Worm (Caenorhabditis elegans) whole organism, early embryonic: ENCODE measurements around the gene T15B7.15.

Source experiments
- B0310.2 ChIP-seq: sonication (generic microtip); optimal IDR thresholded peaks from 2 replicates; lab custom pipeline; 2016; ENCODE audit warnings: mild to moderate bottlenecking, missing genetic modification characterization, missing compliant biosample characterization
- F13C5.2 ChIP-seq: sonication (generic microtip); optimal IDR thresholded peaks from 2 replicates; lab custom pipeline; 2017; ENCODE audit warnings: mild to moderate bottlenecking, missing genetic modification characterization, inconsistent platforms, missing compliant biosample characterization
- aly-1 ChIP-seq: sonication (generic microtip); optimal IDR thresholded peaks from 2 replicates; lab custom pipeline; 2016; ENCODE audit warnings: missing genetic modification characterization, missing compliant biosample characterization
- ama-1 ChIP-seq: fragments of 150-350 bp; optimal IDR thresholded peaks from 2 replicates; lab custom pipeline; 2014
- ceh-13 ChIP-seq: fragments of 200-800 bp; sonication (Bioruptor generic); optimal IDR thresholded peaks from 2 replicates; lab custom pipeline; 2018; ENCODE audit warnings: mild to moderate bottlenecking, missing genetic modification characterization, missing compliant biosample characterization
- ceh-36 ChIP-seq: sonication (generic microtip); optimal IDR thresholded peaks from 2 replicates; lab custom pipeline; 2016; ENCODE audit warnings: missing genetic modification characterization, inconsistent platforms, missing compliant biosample characterization
- ets-7 ChIP-seq: sonication (generic microtip); optimal IDR thresholded peaks from 2 replicates; lab custom pipeline; 2016; ENCODE audit warnings: missing genotype, missing genetic modification characterization, missing compliant biosample characterization
- flt-1 ChIP-seq: fragments of 200-800 bp; sonication (Bioruptor generic); IDR thresholded peaks from 2 replicates; pipeline ENCODE4 v1.3.6; 2022; ENCODE audit warnings: missing genetic modification characterization, missing compliant biosample characterization
- hmbx-1 ChIP-seq: sonication (generic microtip); optimal IDR thresholded peaks from 2 replicates; lab custom pipeline; 2016; ENCODE audit warnings: mild to moderate bottlenecking, missing genetic modification characterization, missing compliant biosample characterization
- hmg-4 ChIP-seq: fragments of 200-800 bp; sonication (Bioruptor generic); optimal IDR thresholded peaks from 2 replicates; lab custom pipeline; 2018; ENCODE audit warnings: mild to moderate bottlenecking, missing genetic modification characterization, missing compliant biosample characterization
- hnd-1 ChIP-seq: sonication (generic microtip); optimal IDR thresholded peaks from 2 replicates; lab custom pipeline; 2016; ENCODE audit warnings: missing genetic modification characterization, missing compliant biosample characterization
- pes-1 ChIP-seq: fragments of 200-800 bp; sonication (Bioruptor generic); IDR thresholded peaks from 2 replicates; pipeline ENCODE4 v1.3.6; 2022; ENCODE audit warnings: missing genetic modification reagents, missing genetic modification characterization, missing compliant biosample characterization
- scrt-1 ChIP-seq: fragments of 200-800 bp; sonication (Bioruptor generic); IDR thresholded peaks from 2 replicates; pipeline ENCODE4 v1.3.6; 2022; ENCODE audit warnings: missing genetic modification characterization, missing compliant biosample characterization
- sea-1 ChIP-seq: fragments of 200-800 bp; sonication (Bioruptor generic); conservative IDR thresholded peaks from 2 replicates; pipeline ENCODE4 v1.3.6; 2022; ENCODE audit warnings: missing genetic modification characterization, missing compliant biosample characterization
- tbx-11 ChIP-seq: fragments of 200-800 bp; sonication (Bioruptor generic); IDR thresholded peaks from 2 replicates; pipeline ENCODE4 v1.3.6; 2022; ENCODE audit warnings: missing genetic modification characterization, missing compliant biosample characterization
- tbx-37 ChIP-seq: fragments of 200-800 bp; sonication (Bioruptor generic); conservative IDR thresholded peaks from 2 replicates; pipeline ENCODE4 v1.3.6; 2022; ENCODE audit warnings: missing genetic modification reagents, missing genetic modification characterization, missing compliant biosample characterization
- tra-4 ChIP-seq: sonication (generic microtip); optimal IDR thresholded peaks from 2 replicates; lab custom pipeline; 2017; ENCODE audit warnings: missing genetic modification characterization, missing compliant biosample characterization

T15B7.15 gene

DNA sequence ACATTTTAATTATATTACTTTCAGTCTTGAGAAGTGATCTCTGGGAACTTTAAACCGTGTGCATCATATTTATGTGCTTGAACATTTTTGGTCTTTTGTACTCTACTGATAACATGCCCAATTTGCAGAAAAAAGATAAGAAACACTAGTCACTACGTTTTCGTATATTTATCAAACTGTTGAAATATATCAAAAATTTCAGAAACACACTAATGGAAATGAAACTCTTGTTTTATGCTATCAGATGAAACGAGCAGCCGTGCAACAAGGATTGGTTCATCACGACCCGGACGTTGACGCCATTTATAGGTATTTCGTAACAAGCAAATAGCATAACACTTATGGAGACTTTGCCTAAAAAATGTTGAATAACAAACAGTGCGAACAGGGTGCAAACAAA, 15.0 kb downstream of the T15B7.15 start:
- no peak for TF ChIP-seq ets-7 (tag; lab: Kevin White, UChicago)
- TF ChIP-seq scrt-1 (GFP tag; lab: Robert Waterston, UW): no peak
- TF ChIP-seq sea-1 (GFP tag; lab: Robert Waterston, UW): no peak
- no peak for TF ChIP-seq flt-1
- no peak for TF ChIP-seq ceh-13
- no peak for TF ChIP-seq aly-1 (tag; lab: Kevin White, UChicago)
- TF ChIP-seq B0310.2 (tag; lab: Kevin White, UChicago): no peak
- no peak for TF ChIP-seq F13C5.2 (tag; lab: Kevin White, UChicago)
- no peak for TF ChIP-seq ama-1 (lab: Kevin White, UChicago)
- TF ChIP-seq hnd-1 (tag; lab: Kevin White, UChicago): no peak
- no peak for TF ChIP-seq tbx-37 (GFP tag; lab: Robert Waterston, UW)
- no peak for TF ChIP-seq hmbx-1 (tag; lab: Kevin White, UChicago)
- no peak for TF ChIP-seq pes-1 (GFP tag; lab: Robert Waterston, UW)
- TF ChIP-seq tra-4 (tag; lab: Kevin White, UChicago): no peak
- no peak for TF ChIP-seq hmg-4 (GFP tag; lab: Kevin White, UChicago)
- no peak for TF ChIP-seq ceh-36
- TF ChIP-seq tbx-11 (GFP tag; lab: Robert Waterston, UW): no peak

- TF ChIP-seq tbx-37 (GFP tag; lab: Robert Waterston, UW) (no peak), flt-1 (no peak)
These were observed 17.0 kb downstream of the T15B7.15 start, which contains the start of gene T15B7.8 for ce11 chrV:6821509-6821908. T15B7.8 (plus strand) TSS chrV:6821809.

DNA sequence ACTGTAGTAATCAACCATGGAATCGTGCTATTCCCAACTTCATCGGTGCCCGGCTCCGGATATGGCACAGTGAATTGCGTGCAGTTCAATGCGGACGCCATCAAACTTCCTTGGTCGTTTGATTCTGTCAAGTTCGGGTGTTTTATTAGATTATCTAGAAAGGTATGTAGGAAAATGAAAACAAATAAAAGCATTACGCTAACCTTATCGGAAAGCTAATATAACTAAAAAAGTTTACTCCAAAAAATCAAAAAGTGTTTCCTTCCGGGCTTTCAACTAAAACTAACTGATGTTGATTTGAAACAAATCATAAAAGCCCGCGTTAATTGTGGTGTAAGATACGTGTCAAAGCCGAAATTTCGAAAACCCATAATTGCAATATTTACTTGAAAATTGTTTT, 18.7 kb downstream of the T15B7.15 start, which contains the start of gene dmsr-13:
Gene dmsr-13 (minus strand): TSS at position 101 of the 400 bp plus-strand sequence.
- no peak for TF ChIP-seq scrt-1 (GFP tag; lab: Robert Waterston, UW)
- TF ChIP-seq tbx-11 (GFP tag; lab: Robert Waterston, UW): no peak
- no peak for TF ChIP-seq sea-1 (GFP tag; lab: Robert Waterston, UW)

DNA sequence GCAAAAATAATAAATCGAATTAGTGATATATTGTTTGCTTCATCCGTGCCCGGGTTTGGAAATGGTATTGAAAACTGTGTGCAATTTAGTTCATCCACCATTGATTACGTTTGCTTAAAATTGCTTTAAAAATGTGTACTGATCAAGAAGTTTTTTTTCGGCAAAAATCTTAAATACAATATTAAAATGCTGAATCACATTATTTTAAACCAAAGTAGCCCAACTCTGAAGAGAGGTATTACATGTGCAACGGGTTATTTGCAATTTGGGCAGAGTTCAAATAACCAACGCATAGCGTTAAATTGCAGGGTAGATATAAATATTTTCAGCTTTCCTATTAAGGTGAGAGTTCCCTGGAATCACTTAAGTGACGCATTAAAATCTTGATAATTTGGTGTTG, 21.3 kb downstream of the T15B7.15 start, which contains the start of gene dmsr-14:
Gene dmsr-14 (minus strand): TSS at position 101 of the 400 bp plus-strand sequence.
- TF ChIP-seq F13C5.2 (tag; lab: Kevin White, UChicago) (no peak), aly-1 (tag; lab: Kevin White, UChicago) (no peak), hmg-4 (GFP tag; lab: Kevin White, UChicago) (no peak), tbx-37 (GFP tag; lab: Robert Waterston, UW) (no peak), hmbx-1 (tag; lab: Kevin White, UChicago) (no peak), sea-1 (GFP tag; lab: Robert Waterston, UW) (no peak), tbx-11 (GFP tag; lab: Robert Waterston, UW) (no peak), pes-1 (GFP tag; lab: Robert Waterston, UW) (no peak), ama-1 (lab: Kevin White, UChicago) (no peak), flt-1 (no peak)

- no peak for TF ChIP-seq ceh-13
- no peak for TF ChIP-seq B0310.2 (tag; lab: Kevin White, UChicago)
- TF ChIP-seq flt-1: no peak
These were observed 24.6 kb downstream of the T15B7.15 start for ce11 chrV:6813862-6814261.

ce11 chrV:6811863-6812262, 26.6 kb downstream of the T15B7.15 start:
- TF ChIP-seq sea-1 (GFP tag; lab: Robert Waterston, UW) (no peak), F13C5.2 (tag; lab: Kevin White, UChicago) (no peak), tbx-11 (GFP tag; lab: Robert Waterston, UW) (no peak), ceh-13 (no peak), hnd-1 (tag; lab: Kevin White, UChicago) (no peak), flt-1 (no peak), tbx-37 (GFP tag; lab: Robert Waterston, UW) (no peak), hmbx-1 (tag; lab: Kevin White, UChicago) (no peak), hmg-4 (GFP tag; lab: Kevin White, UChicago) (no peak), aly-1 (tag; lab: Kevin White, UChicago) (no peak), pes-1 (GFP tag; lab: Robert Waterston, UW) (no peak)

DNA sequence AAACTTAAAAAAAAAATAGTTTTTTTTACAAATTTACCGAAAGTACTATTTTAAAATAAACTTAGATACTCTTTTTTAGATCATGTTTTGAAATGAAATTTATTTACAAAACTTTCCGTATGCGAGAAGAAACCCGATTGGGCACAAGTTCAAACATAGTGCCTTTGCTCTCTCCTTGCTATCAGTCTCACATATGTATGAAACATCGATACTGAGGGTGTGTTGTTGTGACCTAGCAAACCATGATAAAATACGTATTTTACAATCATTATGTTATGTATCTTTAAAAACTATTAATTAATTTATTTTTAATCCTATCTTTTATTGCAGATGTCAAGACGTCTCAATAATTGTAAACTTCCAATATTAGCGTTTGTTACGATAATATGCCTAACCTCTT, 28.4 kb downstream of the T15B7.15 start:
- TF ChIP-seq pes-1 (GFP tag; lab: Robert Waterston, UW) (no peak), flt-1 (no peak), sea-1 (GFP tag; lab: Robert Waterston, UW) (no peak), aly-1 (tag; lab: Kevin White, UChicago) (no peak), hmbx-1 (tag; lab: Kevin White, UChicago) (no peak), ets-7 (tag; lab: Kevin White, UChicago) (no peak), ceh-13 (no peak), tra-4 (tag; lab: Kevin White, UChicago) (no peak)

DNA sequence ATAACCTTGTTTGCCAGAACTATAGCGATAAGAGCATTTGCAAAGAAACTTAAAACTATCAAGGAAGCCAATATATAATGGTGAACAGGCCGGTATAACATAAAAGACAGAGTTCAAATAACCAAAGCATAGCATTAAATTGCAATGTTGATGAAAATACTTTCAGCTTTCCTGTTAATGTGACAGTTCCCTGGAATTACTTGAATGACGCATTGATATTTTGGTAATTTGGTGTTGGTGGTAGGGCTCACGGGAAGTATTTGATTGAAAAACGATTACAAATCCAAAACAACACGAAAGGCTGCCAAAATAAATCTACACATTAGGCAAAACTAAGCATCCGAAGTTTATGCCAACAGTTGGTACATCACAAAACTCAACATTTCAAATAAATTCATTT, 29.5 kb downstream of the T15B7.15 start, which contains the start of gene dmsr-16:
Gene dmsr-16 (minus strand): TSS at position 101 of the 400 bp plus-strand sequence.
- TF ChIP-seq sea-1 (GFP tag; lab: Robert Waterston, UW) (no peak), pes-1 (GFP tag; lab: Robert Waterston, UW) (no peak), flt-1 (no peak), B0310.2 (tag; lab: Kevin White, UChicago) (no peak), ama-1 (lab: Kevin White, UChicago) (no peak), ceh-13 (no peak), tbx-11 (GFP tag; lab: Robert Waterston, UW) (no peak), ceh-36 (no peak), hmg-4 (GFP tag; lab: Kevin White, UChicago) (no peak), hnd-1 (tag; lab: Kevin White, UChicago) (no peak), hmbx-1 (tag; lab: Kevin White, UChicago) (no peak), F13C5.2 (tag; lab: Kevin White, UChicago) (no peak), tbx-37 (GFP tag; lab: Robert Waterston, UW) (no peak)
